Fruit fly (Drosophila melanogaster): ENCODE results near the gene fabp.

The fabp gene

dm6 chr3R:11569993-11570392 lies 3.1 kb upstream of the fabp start:
- TF ChIP-seq CG6654 (GFP tag; optimal IDR thresholded peaks at IDR 0.05) (no peak), CG5180 (GFP tag; optimal IDR thresholded peaks at IDR 0.05) (no peak), fd3F (GFP tag; optimal IDR thresholded peaks at IDR 0.05) (no peak), CG15514 (GFP tag; optimal IDR thresholded peaks at IDR 0.05) (no peak), CG34422 (GFP tag; IDR thresholded peaks at IDR 0.05) (no peak), CG8388 (GFP tag; optimal IDR thresholded peaks at IDR 0.05) (no peak), sim (GFP tag; IDR thresholded peaks at IDR 0.05) (no peak), hkb (optimal IDR thresholded peaks at IDR 0.05) (no peak), hkb (GFP tag; IDR thresholded peaks at IDR 0.05) (no peak), cwo (GFP tag; optimal IDR thresholded peaks at IDR 0.05) (peak; percentile 82), CG16815 (GFP tag; optimal IDR thresholded peaks at IDR 0.05) (no peak), vnd (GFP tag; IDR thresholded peaks at IDR 0.05; ENCODE audit: partially characterized antibody) (no peak), CG14710 (tag; optimal IDR thresholded peaks at IDR 0.05) (no peak), CG17361 (GFP tag; IDR thresholded peaks at IDR 0.05) (no peak), nau (GFP tag; optimal IDR thresholded peaks at IDR 0.05) (no peak), CG14441 (GFP tag; IDR thresholded peaks at IDR 0.05) (no peak), CG15696 (tag; optimal IDR thresholded peaks at IDR 0.05) (no peak), stc (GFP tag; IDR thresholded peaks at IDR 0.05) (0 out of 2 replicates have a peak, but pooled peaks have one; percentile 8), ash1 (GFP tag; optimal IDR thresholded peaks at IDR 0.05) (no peak), CrebB (tag; optimal IDR thresholded peaks at IDR 0.05) (no peak), crp (GFP tag; optimal IDR thresholded peaks at IDR 0.05) (no peak), disco-r (GFP tag; optimal IDR thresholded peaks at IDR 0.05) (no peak), CG3847 (GFP tag; IDR thresholded peaks at IDR 0.05) (no peak), CG6813 (GFP tag; optimal IDR thresholded peaks at IDR 0.05) (no peak), sqz (GFP tag; optimal IDR thresholded peaks at IDR 0.05) (no peak), MESR4 (GFP tag; optimal IDR thresholded peaks at IDR 0.05) (no peak), CG11247 (GFP tag; IDR thresholded peaks at IDR 0.05) (no peak), chinmo (GFP tag; IDR thresholded peaks at IDR 0.05; ENCODE audit: partially characterized antibody) (0 out of 4 replicates have a peak, but pooled peaks have one; percentile 71), CG13123 (GFP tag; optimal IDR thresholded peaks at IDR 0.05) (no peak), schlank (tag; optimal IDR thresholded peaks at IDR 0.05) (no peak), ken (GFP tag; IDR thresholded peaks at IDR 0.05) (no peak), Gug (GFP tag; IDR thresholded peaks at IDR 0.05) (no peak), ara (GFP tag; IDR thresholded peaks at IDR 0.05) (no peak), H15 (GFP tag; IDR thresholded peaks at IDR 0.05) (no peak), sug (tag; optimal IDR thresholded peaks at IDR 0.05) (no peak), CG12391 (tag; optimal IDR thresholded peaks at IDR 0.05) (no peak), Dbx (GFP tag; IDR thresholded peaks at IDR 0.05) (no peak), gce (GFP tag; IDR thresholded peaks at IDR 0.05) (no peak), Dip3 (GFP tag; optimal IDR thresholded peaks at IDR 0.05) (no peak), cad (GFP tag; optimal IDR thresholded peaks at IDR 0.05) (no peak), CG6765 (GFP tag; optimal IDR thresholded peaks at IDR 0.05) (no peak), vvl (GFP tag; IDR thresholded peaks at IDR 0.05) (peak; percentile 48; the same call in 1 of the 2 replicates), slp2 (GFP tag; optimal IDR thresholded peaks at IDR 0.05) (no peak), cg (GFP tag; optimal IDR thresholded peaks at IDR 0.05) (peak; percentile 48), Dfd (GFP tag; optimal IDR thresholded peaks at IDR 0.05) (no peak), crol (GFP tag; IDR thresholded peaks at IDR 0.05) (peak; percentile 52), knrl (GFP tag; IDR thresholded peaks at IDR 0.05; ENCODE audit: partially characterized antibody) (no peak), Xrp1 (GFP tag; IDR thresholded peaks at IDR 0.05) (no peak), mld (GFP tag; IDR thresholded peaks at IDR 0.05; ENCODE audit: partially characterized antibody) (no peak), CG30403 (GFP tag; optimal IDR thresholded peaks at IDR 0.05) (no peak)
